Fruit fly (Drosophila melanogaster) S2 (cell line): ENCODE results near the gene Wnt5.

ENCODE experiments used
- CG8478 ChIP-seq: fragments of >200 bp; optimal IDR thresholded peaks from 2 replicates; lab custom pipeline; 2018
- CTCF ChIP-seq, 2 experiments: fragments of >200 bp; optimal IDR thresholded peaks; 2 replicates each; lab custom pipeline; 2018

- TF ChIP-seq CTCF (optimal IDR thresholded peaks at IDR 0.05; lab: Kevin White, UChicago) (no peak), CG8478 (lab: Kevin White, UChicago) (no peak)
Observed at dm6 chrX:18544732-18545131, 39.5 kb upstream of the Wnt5 start.
